Worm (Caenorhabditis elegans) whole organism, mixed stage, embryonic: ENCODE data around the gene F58B4.2.

Source experiments
- ces-1 ChIP-seq: fragments of 150-350 bp; optimal IDR thresholded peaks from 2 replicates; lab custom pipeline; 2014; ENCODE audit warnings: missing biosample characterization, missing genetic modification reagents, missing genetic modification characterization
- cnd-1 ChIP-seq: fragments of 200-800 bp; sonication (Bioruptor generic); optimal IDR thresholded peaks from 2 replicates; lab custom pipeline; 2018; ENCODE audit warnings: mild to moderate bottlenecking, missing genetic modification characterization, missing compliant biosample characterization
- drap-1 ChIP-seq: fragments of 200-800 bp; sonication (Bioruptor generic); optimal IDR thresholded peaks from 3 replicates; lab custom pipeline; 2018; ENCODE audit warnings: mild to moderate bottlenecking, missing genetic modification characterization, missing compliant biosample characterization
- lsy-2 ChIP-seq: fragments of 150-350 bp; optimal IDR thresholded peaks from 2 replicates; lab custom pipeline; 2014; ENCODE audit warnings: missing biosample characterization, missing genetic modification characterization
- nhr-76 ChIP-seq: sonication (generic microtip); optimal IDR thresholded peaks from 2 replicates; lab custom pipeline; 2017; ENCODE audit warnings: missing biosample characterization, missing genetic modification characterization
- snpc-4 ChIP-seq: fragments of 150-350 bp; optimal IDR thresholded peaks from 2 replicates; lab custom pipeline; 2014; ENCODE audit warnings: missing biosample characterization, missing genetic modification characterization
- sptf-1 ChIP-seq: sonication (generic microtip); optimal IDR thresholded peaks from 2 replicates; lab custom pipeline; 2017; ENCODE audit warnings: mild to moderate bottlenecking, missing genetic modification characterization, moderate library complexity, missing compliant biosample characterization

DNA sequence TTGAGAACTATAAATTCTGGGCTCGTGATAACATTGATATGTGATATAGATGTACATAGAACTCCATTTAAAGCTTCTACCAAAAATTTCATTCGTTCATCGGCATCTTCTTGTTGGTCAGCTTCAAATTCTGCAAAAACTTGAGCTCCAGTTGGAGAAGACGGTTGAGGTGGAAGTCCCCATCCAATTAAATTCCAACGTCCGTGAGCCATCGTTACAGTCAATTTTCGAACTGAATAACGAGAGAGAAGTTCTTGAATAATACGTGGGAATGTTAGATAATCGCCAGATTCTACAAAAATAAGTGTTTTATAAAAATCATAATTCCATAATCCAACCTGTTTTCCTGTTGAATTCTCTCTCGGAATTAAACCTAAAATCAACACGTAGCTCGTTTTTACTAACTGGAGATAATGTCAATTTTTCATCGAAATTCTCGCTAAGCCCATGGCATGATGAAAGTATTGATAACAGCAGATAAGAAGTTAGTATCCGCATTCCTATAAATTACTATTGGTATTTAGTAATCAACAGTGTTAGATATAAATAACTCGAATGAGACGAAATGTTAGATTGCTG, 40.1 kb upstream of the F58B4.2 start, which contains the start of gene pigt-1:
- no peak for TF ChIP-seq sptf-1 (tag; lab: Kevin White, UChicago)
- TF ChIP-seq drap-1 (GFP tag; lab: Kevin White, UChicago), result no peak
- TF ChIP-seq ces-1 (GFP tag; lab: Kevin White, UChicago), result no peak
- TF ChIP-seq snpc-4 (tag; lab: Kevin White, UChicago), result no peak
- TF ChIP-seq cnd-1, result no peak
- TF ChIP-seq lsy-2 (tag; lab: Kevin White, UChicago), result no peak
- TF ChIP-seq nhr-76 (tag; lab: Kevin White, UChicago), result no peak
